Worm (Caenorhabditis elegans): ENCODE measurements around the gene F26F2.1.

DNA sequence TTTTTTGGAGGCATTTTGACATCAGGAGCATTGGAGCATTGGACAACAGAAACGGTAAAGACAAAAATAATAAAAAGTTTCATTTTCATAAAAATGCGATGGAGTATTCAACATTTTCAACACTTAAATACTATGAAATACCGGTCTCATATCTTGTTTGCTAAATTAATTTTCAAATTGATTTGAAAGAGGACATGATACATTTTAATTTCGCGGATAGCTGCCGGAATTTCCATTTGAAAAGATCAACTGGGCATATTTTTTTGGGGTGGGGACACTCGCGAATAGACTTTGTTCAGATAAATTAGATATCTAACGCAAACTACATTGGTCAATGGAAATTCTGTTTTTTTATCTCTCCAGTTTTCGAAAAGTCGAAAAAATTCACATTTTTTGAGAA lies 33.1 kb upstream of the F26F2.1 start, which contains the start of gene F26F2.10:
- no peak for TF ChIP-seq sup-37 (GFP tag; optimal IDR thresholded peaks at IDR 0.05)
- no peak for TF ChIP-seq blmp-1 (tag; optimal IDR thresholded peaks at IDR 0.05)
- no peak for TF ChIP-seq aly-2 (tag; optimal IDR thresholded peaks at IDR 0.05)
- TF ChIP-seq egl-27 (tag; optimal IDR thresholded peaks at IDR 0.05) = no peak
- no peak for TF ChIP-seq ces-1 (GFP tag; optimal IDR thresholded peaks at IDR 0.05)
- TF ChIP-seq lsy-2 (tag; optimal IDR thresholded peaks at IDR 0.05) = no peak
- no peak for TF ChIP-seq nhr-77 (tag; optimal IDR thresholded peaks at IDR 0.05)
- no peak for TF ChIP-seq ceh-82 (tag; optimal IDR thresholded peaks at IDR 0.05)
- no peak for TF ChIP-seq hlh-4 (tag; optimal IDR thresholded peaks at IDR 0.05)
- no peak for TF ChIP-seq isw-1 (GFP tag; IDR thresholded peaks at IDR 0.05)
- TF ChIP-seq jun-1 (tag; optimal IDR thresholded peaks at IDR 0.05) = no peak
- TF ChIP-seq snpc-4 (tag; optimal IDR thresholded peaks at IDR 0.05) = no peak
- TF ChIP-seq lin-15B (tag; optimal IDR thresholded peaks at IDR 0.05) = no peak

All from whole organism, L1 larva.